Worm (Caenorhabditis elegans) whole organism, L4 larva: ENCODE results near the gene Y47D3A.1.
A peak's percentile ranks its signal among the peaks of the same experiment; 100 is the strongest.

Experiments used
- D1046.2 ChIP-seq: fragments of 200-800 bp; sonication (Bioruptor generic); IDR thresholded peaks from 2 replicates; pipeline ENCODE4 v1.3.6; 2022; ENCODE audit warnings: missing genetic modification characterization, missing compliant biosample characterization
- F44E2.7 ChIP-seq: fragments of 200-800 bp; sonication (Bioruptor generic); IDR thresholded peaks from 2 replicates; pipeline ENCODE4 v2.1.2; 2022; ENCODE audit warnings: missing genetic modification characterization, missing compliant biosample characterization
- T20F7.1 ChIP-seq: fragments of 200-800 bp; sonication (Bioruptor generic); optimal IDR thresholded peaks from 2 replicates; lab custom pipeline; 2018; ENCODE audit warnings: mild to moderate bottlenecking, missing genetic modification characterization, missing compliant biosample characterization
- Y48G9A.11 ChIP-seq: fragments of 200-800 bp; sonication (Bioruptor generic); IDR thresholded peaks from 2 replicates; pipeline ENCODE4 v1.3.6; 2022; ENCODE audit warnings: missing genetic modification reagents, missing genetic modification characterization, missing compliant biosample characterization
- Y75B8A.6 ChIP-seq: fragments of 200-800 bp; sonication (Bioruptor generic); IDR thresholded peaks from 2 replicates; pipeline ENCODE4 v1.3.6; 2022; ENCODE audit warnings: missing genetic modification reagents, missing genetic modification characterization, missing compliant biosample characterization
- aha-1 ChIP-seq: fragments of 150-350 bp; peaks from one replicate; lab custom pipeline; 2014; ENCODE audit warnings: missing biosample characterization, missing genetic modification characterization
- aly-2 ChIP-seq: sonication (generic microtip); optimal IDR thresholded peaks from 2 replicates; lab custom pipeline; 2018; ENCODE audit warnings: missing biosample characterization, missing genetic modification characterization
- arid-1 ChIP-seq: fragments of 200-800 bp; sonication (Bioruptor generic); conservative IDR thresholded peaks from 2 replicates; pipeline ENCODE4 v1.3.6; 2022; ENCODE audit warnings: missing genetic modification reagents, missing genetic modification characterization, missing compliant biosample characterization
- attf-4 ChIP-seq: sonication (generic microtip); optimal IDR thresholded peaks from 3 replicates; lab custom pipeline; 2017; ENCODE audit warnings: missing biosample characterization, missing genetic modification characterization
- ceh-44 ChIP-seq: fragments of 200-800 bp; sonication (Bioruptor generic); IDR thresholded peaks from 2 replicates; pipeline ENCODE4 v1.3.6; 2022; ENCODE audit warnings: missing genetic modification reagents, missing genetic modification characterization, missing compliant biosample characterization
- ceh-62 ChIP-seq: sonication (generic microtip); optimal IDR thresholded peaks from 2 replicates; lab custom pipeline; 2017; ENCODE audit warnings: missing biosample characterization, missing genetic modification characterization
- daf-19 ChIP-seq: fragments of 200-800 bp; sonication (Bioruptor generic); conservative IDR thresholded peaks from 2 replicates; pipeline ENCODE4 v1.3.6; 2022; ENCODE audit warnings: missing genetic modification characterization, missing compliant biosample characterization
- daf-8 ChIP-seq: fragments of 200-800 bp; sonication (Bioruptor generic); IDR thresholded peaks from 2 replicates; pipeline ENCODE4 v1.3.6; 2022; ENCODE audit warnings: missing genetic modification characterization, missing compliant biosample characterization
- dmd-6 ChIP-seq: fragments of 200-800 bp; sonication (Bioruptor generic); IDR thresholded peaks from 2 replicates; pipeline ENCODE4 v1.3.6; 2022; ENCODE audit warnings: missing genetic modification reagents, missing genetic modification characterization, missing compliant biosample characterization
- dmd-9 ChIP-seq: fragments of 200-800 bp; sonication (Bioruptor generic); IDR thresholded peaks from 2 replicates; pipeline ENCODE4 v1.3.6; 2022; ENCODE audit warnings: missing genetic modification reagents, missing genetic modification characterization, missing compliant biosample characterization
- dpl-1 ChIP-seq: fragments of 150-350 bp; optimal IDR thresholded peaks from 2 replicates; lab custom pipeline; 2014; ENCODE audit warnings: missing biosample characterization, missing genetic modification reagents, missing genetic modification characterization
- duxl-1 ChIP-seq: sonication (generic microtip); optimal IDR thresholded peaks from 2 replicates; lab custom pipeline; 2016; ENCODE audit warnings: mild to moderate bottlenecking, missing genetic modification characterization, moderate library complexity, missing compliant biosample characterization; ENCODE audit not compliant: poor library complexity
- egl-43 ChIP-seq: fragments of 200-800 bp; sonication (Bioruptor generic); IDR thresholded peaks from 2 replicates; pipeline ENCODE4 v1.3.6; 2022; ENCODE audit warnings: missing genetic modification reagents, missing genetic modification characterization, missing compliant biosample characterization
- fkh-10 ChIP-seq: fragments of 150-350 bp; optimal IDR thresholded peaks from 2 replicates; lab custom pipeline; 2014; ENCODE audit warnings: missing biosample characterization, missing genetic modification reagents, missing genetic modification characterization
- fos-1 ChIP-seq: fragments of 150-350 bp; optimal IDR thresholded peaks from 2 replicates; lab custom pipeline; 2014; ENCODE audit warnings: missing biosample characterization, missing genetic modification characterization
- gei-8 ChIP-seq: fragments of 200-800 bp; sonication (Bioruptor generic); optimal IDR thresholded peaks from 2 replicates; lab custom pipeline; 2018; ENCODE audit warnings: mild to moderate bottlenecking, missing genetic modification characterization, missing compliant biosample characterization
- hif-1 ChIP-seq, 2 experiments: sonication (generic microtip); optimal IDR thresholded peaks; 2 replicates each; lab custom pipeline; 2016 to 2017; ENCODE audit warnings: missing compliant biosample characterization in 2 of 2, missing genetic modification characterization in 2 of 2, missing genetic modification reagents in 2 of 2, missing genotype in 2 of 2, mild to moderate bottlenecking in 1 of 2
- hmg-1.1 ChIP-seq: fragments of 200-800 bp; sonication (Bioruptor generic); IDR thresholded peaks from 2 replicates; pipeline ENCODE4 v1.3.6; 2022; ENCODE audit warnings: missing genetic modification reagents, missing genetic modification characterization, missing compliant biosample characterization
- jun-1 ChIP-seq: fragments of 150-350 bp; optimal IDR thresholded peaks from 2 replicates; lab custom pipeline; 2014; ENCODE audit warnings: missing biosample characterization, missing genetic modification reagents, missing genetic modification characterization
- lin-13 ChIP-seq: fragments of 150-350 bp; optimal IDR thresholded peaks from 2 replicates; lab custom pipeline; 2014; ENCODE audit warnings: missing biosample characterization, missing genetic modification reagents, missing genetic modification characterization
- lin-15B ChIP-seq: fragments of 150-350 bp; sonication (generic microtip); optimal IDR thresholded peaks from 3 replicates; lab custom pipeline; 2014; ENCODE audit warnings: missing biosample characterization, missing genetic modification characterization
- lin-38 ChIP-seq: fragments of 200-800 bp; sonication (Bioruptor generic); IDR thresholded peaks from 2 replicates; pipeline ENCODE4 v1.3.6; 2022; ENCODE audit warnings: missing genetic modification reagents, missing genetic modification characterization, missing compliant biosample characterization
- lin-39 ChIP-seq: fragments of 150-350 bp; optimal IDR thresholded peaks from 2 replicates; lab custom pipeline; 2014; ENCODE audit warnings: missing biosample characterization, missing genetic modification reagents, missing genetic modification characterization
- madf-5 ChIP-seq, 2 experiments: fragments of 200-800 bp; sonication (Bioruptor generic); IDR thresholded peaks; 2 replicates each; pipeline ENCODE4 v1.3.6; 2022; ENCODE audit warnings: missing compliant biosample characterization in 2 of 2, missing genetic modification characterization in 2 of 2
- mdl-1 ChIP-seq, 2 experiments: fragments of 150-350 bp in 1 of 2; sonication (generic microtip) in 1 of 2; optimal IDR thresholded peaks; 2 replicates each; lab custom pipeline; 2014 to 2017; ENCODE audit warnings: missing biosample characterization in 2 of 2, missing genetic modification characterization in 2 of 2
- mep-1 ChIP-seq: fragments of 150-350 bp; sonication (generic microtip); optimal IDR thresholded peaks from 3 replicates; lab custom pipeline; 2014; ENCODE audit warnings: missing biosample characterization, missing genetic modification characterization
- mes-2 ChIP-seq: sonication (generic microtip); optimal IDR thresholded peaks from 2 replicates; lab custom pipeline; 2016; ENCODE audit warnings: missing genotype, mild to moderate bottlenecking, missing genetic modification characterization, missing compliant biosample characterization; ENCODE audit not compliant: poor library complexity, severe bottlenecking
- nhr-102 ChIP-seq: sonication (generic microtip); optimal IDR thresholded peaks from 2 replicates; lab custom pipeline; 2016; ENCODE audit warnings: mild to moderate bottlenecking, missing genetic modification characterization, moderate library complexity, missing compliant biosample characterization
- nhr-111 ChIP-seq: fragments of 200-800 bp; sonication (Bioruptor generic); optimal IDR thresholded peaks from 2 replicates; lab custom pipeline; 2018; ENCODE audit warnings: mild to moderate bottlenecking, missing genetic modification characterization, missing compliant biosample characterization
- nhr-237 ChIP-seq: sonication (generic microtip); optimal IDR thresholded peaks from 2 replicates; lab custom pipeline; 2017; ENCODE audit warnings: missing biosample characterization, missing genetic modification characterization
- nhr-25 ChIP-seq: sonication (generic microtip); optimal IDR thresholded peaks from 2 replicates; lab custom pipeline; 2017; ENCODE audit warnings: missing genetic modification characterization, mild to moderate bottlenecking, missing compliant biosample characterization, antibody characterized with exemption, moderate library complexity, borderline replicate concordance; ENCODE audit not compliant: insufficient read depth
- nhr-41 ChIP-seq: fragments of 200-800 bp; sonication (Bioruptor generic); IDR thresholded peaks from 2 replicates; pipeline ENCODE4 v1.3.6; 2022; ENCODE audit warnings: missing genetic modification reagents, missing genetic modification characterization, missing compliant biosample characterization
- nhr-48 ChIP-seq: sonication (generic microtip); optimal IDR thresholded peaks from 2 replicates; lab custom pipeline; 2016; ENCODE audit warnings: mild to moderate bottlenecking, missing genetic modification characterization, missing compliant biosample characterization
- nhr-76 ChIP-seq: fragments of 150-350 bp; optimal IDR thresholded peaks from 2 replicates; lab custom pipeline; 2014; ENCODE audit warnings: missing biosample characterization, missing genetic modification characterization
- nhr-77 ChIP-seq: fragments of 150-350 bp; optimal IDR thresholded peaks from 2 replicates; lab custom pipeline; 2014; ENCODE audit warnings: missing biosample characterization, missing genetic modification characterization
- php-3 ChIP-seq: fragments of 200-800 bp; sonication (Bioruptor generic); IDR thresholded peaks from 2 replicates; pipeline ENCODE4 v1.3.6; 2022; ENCODE audit warnings: missing genetic modification reagents, missing genetic modification characterization, missing compliant biosample characterization
- pqm-1 ChIP-seq: sonication (generic microtip); optimal IDR thresholded peaks from 2 replicates; lab custom pipeline; 2017; ENCODE audit warnings: missing biosample characterization, missing genetic modification characterization
- rbr-2 ChIP-seq: sonication (generic microtip); optimal IDR thresholded peaks from 2 replicates; lab custom pipeline; 2016; ENCODE audit warnings: missing genotype, missing genetic modification characterization, missing compliant biosample characterization
- set-16 ChIP-seq: fragments of 200-800 bp; sonication (Bioruptor generic); IDR thresholded peaks from 2 replicates; pipeline ENCODE4 v1.3.6; 2022; ENCODE audit warnings: missing genetic modification reagents, missing genetic modification characterization, missing compliant biosample characterization
- skn-1 ChIP-seq: fragments of 150-350 bp; optimal IDR thresholded peaks from 2 replicates; lab custom pipeline; 2014; ENCODE audit warnings: missing biosample characterization, missing genetic modification characterization
- snpc-4 ChIP-seq: fragments of 150-350 bp; optimal IDR thresholded peaks from 2 replicates; lab custom pipeline; 2014; ENCODE audit warnings: missing biosample characterization, missing genetic modification characterization
- spr-3 ChIP-seq: fragments of 200-800 bp; sonication (Bioruptor generic); optimal IDR thresholded peaks from 2 replicates; lab custom pipeline; 2018; ENCODE audit warnings: mild to moderate bottlenecking, missing genetic modification characterization, missing compliant biosample characterization
- tag-97 ChIP-seq: fragments of 200-800 bp; sonication (Bioruptor generic); IDR thresholded peaks from 2 replicates; pipeline ENCODE4 v1.3.6; 2022; ENCODE audit warnings: missing genetic modification characterization, missing compliant biosample characterization
- unc-39 ChIP-seq: sonication (generic microtip); optimal IDR thresholded peaks from 2 replicates; lab custom pipeline; 2017; ENCODE audit warnings: missing biosample characterization, missing genetic modification characterization
- vab-7 ChIP-seq: fragments of 200-800 bp; sonication (Bioruptor generic); IDR thresholded peaks from 2 replicates; pipeline ENCODE4 v1.3.6; 2022; ENCODE audit warnings: missing genetic modification reagents, missing genetic modification characterization, missing compliant biosample characterization
- ztf-11 ChIP-seq: fragments of 150-350 bp; optimal IDR thresholded peaks from 2 replicates; lab custom pipeline; 2014; ENCODE audit warnings: missing biosample characterization, missing genetic modification characterization

Y47D3A.1 gene

ce11 chrIII:11141791-11142490, at the start of gene Y47D3A.1, which contains the start of gene pola-1:
TSS of gene Y47D3A.1 (minus strand) at chrIII:11141841.
TSS of gene pola-1 (plus strand) at chrIII:11142448.
- no peak for TF ChIP-seq F44E2.7 (GFP tag; lab: Robert Waterston, UW)
- no peak for TF ChIP-seq attf-4 (tag; lab: Kevin White, UChicago)
- TF ChIP-seq nhr-25 (tag; lab: Kevin White, UChicago), result no peak
- TF ChIP-seq hmg-1.1 (GFP tag; lab: Robert Waterston, UW), result peak; percentile 74
- TF ChIP-seq vab-7 (GFP tag; lab: Robert Waterston, UW), result peak; percentile 65
- no peak for TF ChIP-seq php-3
- TF ChIP-seq fos-1 (tag; lab: Kevin White, UChicago), result no peak
- no peak for TF ChIP-seq ceh-62
- TF ChIP-seq Y75B8A.6 (GFP tag; lab: Robert Waterston, UW), result no peak
- TF ChIP-seq nhr-48, result no peak
- no peak for TF ChIP-seq egl-43
- TF ChIP-seq madf-5 (GFP tag; IDR thresholded peaks at IDR 0.05; lab: Robert Waterston, UW), result no peak
- TF ChIP-seq mes-2, result peak; percentile 96
- 0 out of 2 replicates have a peak, but pooled peaks have one; percentile 8 for TF ChIP-seq D1046.2 (GFP tag; lab: Robert Waterston, UW)
- TF ChIP-seq arid-1, result 0 out of 2 replicates have a peak, but pooled peaks have one; percentile 61
- no peak for TF ChIP-seq spr-3 (GFP tag; lab: Kevin White, UChicago)
- no peak for TF ChIP-seq T20F7.1 (GFP tag; lab: Kevin White, UChicago)
- 0 out of 2 replicates have a peak, but pooled peaks have one; percentile 43 for TF ChIP-seq Y48G9A.11 (GFP tag; lab: Robert Waterston, UW)
- TF ChIP-seq duxl-1 (tag; lab: Kevin White, UChicago), result peak; percentile 66
- peak; percentile 64 for TF ChIP-seq nhr-77 (tag; lab: Kevin White, UChicago)
- TF ChIP-seq nhr-102 (tag; lab: Kevin White, UChicago), result peak; percentile 1
- TF ChIP-seq lin-13, result peak; percentile 82
- peak; percentile 92 for TF ChIP-seq dpl-1 (GFP tag; lab: Kevin White, UChicago)
- TF ChIP-seq nhr-237 (tag; lab: Kevin White, UChicago), result no peak
- peak in 1 of 2 experiments; percentile 84 for TF ChIP-seq hif-1 (tag; optimal IDR thresholded peaks at IDR 0.05; lab: Kevin White, UChicago)
- TF ChIP-seq ztf-11 (tag; lab: Kevin White, UChicago), result no peak
- no peak for TF ChIP-seq tag-97 (GFP tag; lab: Robert Waterston, UW)
- TF ChIP-seq lin-15B (tag; lab: Kevin White, UChicago), result no peak
- no peak for TF ChIP-seq aly-2 (tag; lab: Kevin White, UChicago)
- no peak for TF ChIP-seq jun-1 (tag; lab: Kevin White, UChicago)
- TF ChIP-seq gei-8, result no peak
- TF ChIP-seq nhr-76 (tag; lab: Kevin White, UChicago), result no peak
- TF ChIP-seq snpc-4, result no peak
- no peak for TF ChIP-seq nhr-111 (GFP tag; lab: Kevin White, UChicago)
- TF ChIP-seq lin-38 (GFP tag; lab: Robert Waterston, UW), result peak; percentile 97
- peak; percentile 84 for TF ChIP-seq aha-1 (tag; lab: Kevin White, UChicago)
- no peak for TF ChIP-seq lin-39 (tag; lab: Kevin White, UChicago)
- peak; percentile 34 for TF ChIP-seq fkh-10 (GFP tag; lab: Kevin White, UChicago)
- TF ChIP-seq mep-1 (tag; lab: Kevin White, UChicago), result peak; percentile 86
- no peak for TF ChIP-seq dmd-9 (GFP tag; lab: Robert Waterston, UW)
- TF ChIP-seq set-16, result no peak
- no peak for TF ChIP-seq nhr-41 (GFP tag; lab: Robert Waterston, UW)
- TF ChIP-seq mdl-1 (tag; optimal IDR thresholded peaks at IDR 0.05; lab: Kevin White, UChicago), result peak in 1 of 2 experiments; percentile 43
- TF ChIP-seq rbr-2 (tag; lab: Kevin White, UChicago), result peak; percentile 66
- TF ChIP-seq dmd-6 (GFP tag; lab: Robert Waterston, UW), result peak; percentile 56; the same call in 1 of the 2 replicates
- TF ChIP-seq daf-19 (GFP tag; lab: Robert Waterston, UW), result no peak
- no peak for TF ChIP-seq daf-8 (GFP tag; lab: Robert Waterston, UW)
- no peak for TF ChIP-seq pqm-1 (tag; lab: Kevin White, UChicago)
- no peak for TF ChIP-seq skn-1 (tag; lab: Kevin White, UChicago)
- 0 out of 2 replicates have a peak, but pooled peaks have one; percentile 66 for TF ChIP-seq ceh-44 (GFP tag; lab: Robert Waterston, UW)
- no peak for TF ChIP-seq unc-39 (tag; lab: Kevin White, UChicago)
